Fruit fly (Drosophila melanogaster) whole organism, pupa: ENCODE results near the gene Mettl14.

Experiments
- CG10348 ChIP-seq: fragments of 200-800 bp; sonication (Bioruptor generic); IDR thresholded peaks from 2 replicates; pipeline ENCODE4 v1.3.6; 2022; ENCODE audit warnings: missing biosample characterization, missing genetic modification characterization
- CG12605 ChIP-seq: fragments of 200-800 bp; sonication (Bioruptor generic); IDR thresholded peaks from 2 replicates; pipeline ENCODE4 v1.3.6; 2022; ENCODE audit warnings: missing biosample characterization, missing genetic modification characterization
- CG13204 ChIP-seq: fragments of 200-800 bp; sonication (Bioruptor generic); optimal IDR thresholded peaks from 2 replicates; lab custom pipeline; 2018; ENCODE audit warnings: missing biosample characterization, mild to moderate bottlenecking, missing genetic modification characterization, moderate library complexity
- CG14655 ChIP-seq: fragments of 200-800 bp; sonication (Bioruptor generic); optimal IDR thresholded peaks from 3 replicates; lab custom pipeline; 2017; ENCODE audit warnings: mild to moderate bottlenecking, missing biosample characterization, missing genetic modification reagents, missing genetic modification characterization
- CG15710 ChIP-seq: fragments of 200-800 bp; sonication (Bioruptor generic); optimal IDR thresholded peaks from 2 replicates; lab custom pipeline; 2018; ENCODE audit warnings: missing biosample characterization, mild to moderate bottlenecking, missing genetic modification characterization, moderate library complexity
- CG17806 ChIP-seq: fragments of 200-800 bp; sonication (Bioruptor generic); optimal IDR thresholded peaks from 2 replicates; lab custom pipeline; 2018; ENCODE audit warnings: missing biosample characterization, mild to moderate bottlenecking, missing genetic modification characterization, moderate library complexity
- CG32121 ChIP-seq: fragments of 200-800 bp; sonication (Bioruptor generic); IDR thresholded peaks from 2 replicates; pipeline ENCODE4 v1.3.6; 2022; ENCODE audit warnings: missing biosample characterization, missing genetic modification characterization
- CG34367 ChIP-seq: fragments of 200-800 bp; sonication (Bioruptor generic); optimal IDR thresholded peaks from 2 replicates; lab custom pipeline; 2018; ENCODE audit warnings: missing biosample characterization, mild to moderate bottlenecking, missing genetic modification characterization
- CG4496 ChIP-seq: fragments of 200-800 bp; sonication (Bioruptor generic); IDR thresholded peaks from 3 replicates; pipeline ENCODE4 v1.3.6; 2022; ENCODE audit warnings: missing biosample characterization, missing genetic modification characterization
- CG8159 ChIP-seq: fragments of 200-800 bp; sonication (Bioruptor generic); optimal IDR thresholded peaks from 3 replicates; lab custom pipeline; 2018; ENCODE audit warnings: missing biosample characterization, mild to moderate bottlenecking, missing genetic modification characterization, moderate library complexity
- CG8301 ChIP-seq: fragments of 200-800 bp; sonication (Bioruptor generic); optimal IDR thresholded peaks from 2 replicates; lab custom pipeline; 2018; ENCODE audit warnings: missing biosample characterization, mild to moderate bottlenecking, missing genetic modification characterization
- CG9948 ChIP-seq: fragments of 200-800 bp; sonication (Bioruptor generic); optimal IDR thresholded peaks from 2 replicates; lab custom pipeline; 2018; ENCODE audit warnings: missing biosample characterization, mild to moderate bottlenecking, missing genetic modification characterization, moderate library complexity
- D1 ChIP-seq: fragments of 200-800 bp; sonication (Bioruptor generic); optimal IDR thresholded peaks from 2 replicates; lab custom pipeline; 2018; ENCODE audit warnings: missing biosample characterization, mild to moderate bottlenecking, missing genetic modification characterization, moderate library complexity
- EcR ChIP-seq: fragments of 200-800 bp; sonication (Bioruptor generic); optimal IDR thresholded peaks from 3 replicates; lab custom pipeline; 2019; ENCODE audit warnings: missing biosample characterization, missing genetic modification characterization, mild to moderate bottlenecking, moderate library complexity, missing genetic modification reagents
- Ets98B ChIP-seq: fragments of 200-800 bp; sonication (Bioruptor generic); IDR thresholded peaks from 2 replicates; pipeline ENCODE4 v1.3.6; 2022; ENCODE audit warnings: missing biosample characterization, missing genetic modification characterization
- Pif1A ChIP-seq: fragments of 200-800 bp; sonication (Bioruptor generic); optimal IDR thresholded peaks from 3 replicates; lab custom pipeline; 2016; ENCODE audit warnings: missing biosample characterization, missing genetic modification characterization
- Pif1B ChIP-seq: fragments of 200-800 bp; sonication (Bioruptor generic); optimal IDR thresholded peaks from 3 replicates; lab custom pipeline; 2016; ENCODE audit warnings: missing biosample characterization, missing genetic modification characterization
- Snoo ChIP-seq: fragments of 200-800 bp; sonication (Bioruptor generic); optimal IDR thresholded peaks from 3 replicates; lab custom pipeline; 2017; ENCODE audit warnings: missing biosample characterization, mild to moderate bottlenecking, missing genetic modification characterization, inconsistent platforms
- fd96Ca ChIP-seq: fragments of 200-800 bp; sonication (Bioruptor generic); IDR thresholded peaks from 3 replicates; pipeline ENCODE4 v1.3.6; 2022; ENCODE audit warnings: missing biosample characterization, missing genetic modification characterization
- gl ChIP-seq: fragments of 200-800 bp; sonication (Bioruptor generic); optimal IDR thresholded peaks from 2 replicates; lab custom pipeline; 2018; ENCODE audit warnings: missing biosample characterization, mild to moderate bottlenecking, missing genetic modification characterization
- rn ChIP-seq: fragments of 200-800 bp; sonication (Bioruptor generic); IDR thresholded peaks from 2 replicates; pipeline ENCODE4 v1.3.6; 2022; ENCODE audit warnings: missing biosample characterization, missing genetic modification characterization

Gene Mettl14

dm6 chr2L:8307817-8308551 lies at the start of gene Mettl14, which contains the start of gene Ostgamma:
TSS of gene Mettl14 (plus strand) at chr2L:8308427.
TSS of gene Ostgamma (minus strand) at chr2L:8308192.
- TF ChIP-seq CG9948 (tag; lab: Kevin White, UChicago), result no peak
- no peak for TF ChIP-seq CG34367 (tag; lab: Kevin White, UChicago)
- TF ChIP-seq CG14655 (GFP tag; lab: Kevin White, UChicago), result no peak
- no peak for TF ChIP-seq Snoo
- TF ChIP-seq D1, result no peak
- TF ChIP-seq Pif1A (GFP tag; lab: Kevin White, UChicago), result no peak
- TF ChIP-seq CG13204 (GFP tag; lab: Kevin White, UChicago), result no peak
- TF ChIP-seq Ets98B (GFP tag; lab: Robert Waterston, UW), result no peak
- TF ChIP-seq CG8301 (tag; lab: Kevin White, UChicago), result no peak
- TF ChIP-seq CG8159 (tag; lab: Kevin White, UChicago), result no peak

dm6 chr2L:8266145-8266544 lies 42.1 kb upstream of the Mettl14 start:
- peak; percentile 80 for TF ChIP-seq CG14655 (GFP tag; lab: Kevin White, UChicago)
- TF ChIP-seq CG13204 (GFP tag; lab: Kevin White, UChicago), result peak; percentile 51
- peak; percentile 89 for TF ChIP-seq CG15710
- TF ChIP-seq gl, result peak; percentile 64
- TF ChIP-seq CG9948 (tag; lab: Kevin White, UChicago), result peak; percentile 80
- TF ChIP-seq Snoo, result peak; percentile 34
- TF ChIP-seq CG8301 (tag; lab: Kevin White, UChicago), result peak; percentile 79
- 0 out of 2 replicates have a peak, but pooled peaks have one; percentile 18 for TF ChIP-seq rn (GFP tag; lab: Robert Waterston, UW)
- TF ChIP-seq fd96Ca (GFP tag; lab: Robert Waterston, UW), result no peak
- no peak for TF ChIP-seq EcR
- TF ChIP-seq CG34367 (tag; lab: Kevin White, UChicago), result peak; percentile 70
- peak; percentile 85 for TF ChIP-seq CG32121 (GFP tag; lab: Robert Waterston, UW)
- TF ChIP-seq CG17806 (tag; lab: Kevin White, UChicago), result peak; percentile 90
- TF ChIP-seq Pif1B, result peak; percentile 32
- peak; percentile 83 for TF ChIP-seq CG4496 (GFP tag; lab: Robert Waterston, UW)
- TF ChIP-seq D1, result peak; percentile 75
- peak; percentile 78 for TF ChIP-seq Ets98B (GFP tag; lab: Robert Waterston, UW)
- TF ChIP-seq CG10348 (GFP tag; lab: Robert Waterston, UW), result no peak
- TF ChIP-seq Pif1A (GFP tag; lab: Kevin White, UChicago), result peak; percentile 35
- TF ChIP-seq CG8159 (tag; lab: Kevin White, UChicago), result peak; percentile 93
- TF ChIP-seq CG12605, result peak; percentile 77
- TF ChIP-seq, all 21 proteins: peak for 18

dm6 chr2L:8266670-8267435 lies 41.4 kb upstream of the Mettl14 start:
- TF ChIP-seq CG9948 (tag; lab: Kevin White, UChicago) (no peak), Snoo (no peak), gl (no peak), CG17806 (tag; lab: Kevin White, UChicago) (no peak), CG12605 (peak; percentile 50; the same call in 1 of the 2 replicates)

dm6 chr2L:8268679-8269078 lies 39.5 kb upstream of the Mettl14 start:
- TF ChIP-seq CG32121 (GFP tag; lab: Robert Waterston, UW) (no peak), CG8159 (tag; lab: Kevin White, UChicago) (no peak), gl (no peak), CG17806 (tag; lab: Kevin White, UChicago) (no peak), CG8301 (tag; lab: Kevin White, UChicago) (no peak), CG4496 (GFP tag; lab: Robert Waterston, UW) (no peak)

dm6 chr2L:8270916-8271315 lies 37.3 kb upstream of the Mettl14 start:
- TF ChIP-seq CG8301 (tag; lab: Kevin White, UChicago) (peak; percentile 77), CG8159 (tag; lab: Kevin White, UChicago) (peak; percentile 60), CG32121 (GFP tag; lab: Robert Waterston, UW) (peak; percentile 78), CG12605 (peak; percentile 73), rn (GFP tag; lab: Robert Waterston, UW) (0 out of 2 replicates have a peak, but pooled peaks have one; percentile 6), CG13204 (GFP tag; lab: Kevin White, UChicago) (no peak), fd96Ca (GFP tag; lab: Robert Waterston, UW) (peak; percentile 83; the same call in 2 of the 3 replicates), CG10348 (GFP tag; lab: Robert Waterston, UW) (no peak), CG14655 (GFP tag; lab: Kevin White, UChicago) (peak; percentile 79), D1 (peak; percentile 4), CG4496 (GFP tag; lab: Robert Waterston, UW) (peak; percentile 88), Ets98B (GFP tag; lab: Robert Waterston, UW) (peak; percentile 83), CG34367 (tag; lab: Kevin White, UChicago) (peak; percentile 57), CG15710 (peak; percentile 57), Pif1A (GFP tag; lab: Kevin White, UChicago) (peak; percentile 71), Pif1B (peak; percentile 67), Snoo (no peak), CG17806 (tag; lab: Kevin White, UChicago) (peak; percentile 70), gl (no peak), EcR (no peak), CG9948 (tag; lab: Kevin White, UChicago) (peak; percentile 71)
